Fruit fly (Drosophila melanogaster): ENCODE results near the gene Or94b.

DNA sequence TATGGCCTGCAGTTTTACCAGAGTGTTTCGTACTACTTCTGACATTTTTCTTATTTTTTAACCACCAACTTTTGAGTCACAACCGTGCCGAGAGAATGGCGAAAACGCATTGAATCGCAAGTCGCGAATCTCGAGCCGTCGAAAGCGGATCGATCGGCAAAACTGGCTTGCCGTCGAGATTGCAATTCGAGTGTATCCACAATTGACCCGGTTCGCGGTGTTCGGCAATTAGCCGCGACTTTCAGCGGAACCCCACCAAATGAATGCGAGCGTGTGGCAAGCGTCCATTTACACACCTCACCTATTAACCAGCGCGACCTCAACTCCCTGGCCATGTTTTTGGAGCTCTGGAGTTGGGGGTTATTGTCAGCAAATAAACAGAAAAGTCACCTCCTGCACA is 46.4 kb downstream of the Or94b start, which contains the start of gene CG13833:
- no peak for TF ChIP-seq Hr96 (GFP tag; optimal IDR thresholded peaks at IDR 0.05)
- TF ChIP-seq bab1 (GFP tag; optimal IDR thresholded peaks at IDR 0.05) = no peak
- no peak for TF ChIP-seq cic (GFP tag; optimal IDR thresholded peaks at IDR 0.05)
- no peak for TF ChIP-seq kay (GFP tag; ENCODE audit: borderline replicate concordance)
- no peak for TF ChIP-seq toe (GFP tag; optimal IDR thresholded peaks at IDR 0.05)
- no peak for TF ChIP-seq CG11617 (GFP tag; optimal IDR thresholded peaks at IDR 0.05)
- no peak for TF ChIP-seq CG33017 (tag; optimal IDR thresholded peaks at IDR 0.05)
- TF ChIP-seq CG7045 (GFP tag; optimal IDR thresholded peaks at IDR 0.05) = no peak
- TF ChIP-seq CG14711 (tag; optimal IDR thresholded peaks at IDR 0.05) = no peak
- TF ChIP-seq Crg-1 (GFP tag; optimal IDR thresholded peaks at IDR 0.05) = no peak
- TF ChIP-seq CG1620 (GFP tag; optimal IDR thresholded peaks at IDR 0.05) = no peak
- no peak for TF ChIP-seq pad (GFP tag; optimal IDR thresholded peaks at IDR 0.05)
